Fruit fly (Drosophila melanogaster) whole organism, prepupa: ENCODE data around the gene CG1233.

Source experiments
- CG11294 ChIP-seq: fragments of 200-800 bp; sonication (Bioruptor generic); IDR thresholded peaks from 2 replicates; pipeline ENCODE4 v1.3.6; 2022; ENCODE audit warnings: missing biosample characterization, missing genetic modification characterization
- Hr39 ChIP-seq: fragments of 200-800 bp; sonication (Bioruptor generic); optimal IDR thresholded peaks from 2 replicates; lab custom pipeline; 2016; ENCODE audit warnings: missing biosample characterization, missing genetic modification characterization
- Sox15 ChIP-seq: fragments of 200-800 bp; sonication (Bioruptor generic); optimal IDR thresholded peaks from 3 replicates; lab custom pipeline; 2016; ENCODE audit warnings: missing biosample characterization, missing genetic modification characterization
- fkh ChIP-seq: fragments of 200-800 bp; sonication (Bioruptor generic); optimal IDR thresholded peaks from 3 replicates; lab custom pipeline; 2017; ENCODE audit warnings: missing biosample characterization, mild to moderate bottlenecking, missing genetic modification characterization, moderate library complexity

- TF ChIP-seq CG11294 (no peak), Hr39 (GFP tag; lab: Kevin White, UChicago) (no peak), fkh (no peak), Sox15 (GFP tag; lab: Kevin White, UChicago) (no peak)
Measured at dm6 chr3L:348406-348743, 12.9 kb upstream of the CG1233 start.
